Worm (Caenorhabditis elegans) whole organism, L1 larva: ENCODE results near the gene T16G12.4.

ENCODE experiments used
- C04F5.9 ChIP-seq: sonication (generic microtip); optimal IDR thresholded peaks from 2 replicates; lab custom pipeline; 2016; ENCODE audit warnings: missing genetic modification characterization, missing compliant biosample characterization
- F16B12.6 ChIP-seq: fragments of 150-350 bp; optimal IDR thresholded peaks from 2 replicates; lab custom pipeline; 2014; ENCODE audit warnings: missing biosample characterization, missing genetic modification characterization
- aha-1 ChIP-seq: fragments of 150-350 bp; optimal IDR thresholded peaks from 2 replicates; lab custom pipeline; 2014; ENCODE audit warnings: missing biosample characterization, missing genetic modification characterization
- aly-2 ChIP-seq: fragments of 150-350 bp; optimal IDR thresholded peaks from 2 replicates; lab custom pipeline; 2014; ENCODE audit warnings: missing biosample characterization, missing genetic modification characterization
- ama-1 ChIP-seq: fragments of 150-350 bp; optimal IDR thresholded peaks from 2 replicates; lab custom pipeline; 2014
- ceh-63 ChIP-seq: fragments of 200-800 bp; sonication (Bioruptor generic); optimal IDR thresholded peaks from 2 replicates; lab custom pipeline; 2018; ENCODE audit warnings: mild to moderate bottlenecking, missing genetic modification characterization, missing compliant biosample characterization
- ceh-82 ChIP-seq, 3 experiments: fragments of 150-350 bp in 1 of 3; sonication (generic microtip) in 2 of 3; optimal IDR thresholded peaks; 2 replicates each; lab custom pipeline; 2014 to 2017; ENCODE audit warnings: missing biosample characterization in 3 of 3, missing genetic modification characterization in 3 of 3
- ces-1 ChIP-seq: fragments of 150-350 bp; optimal IDR thresholded peaks from 2 replicates; lab custom pipeline; 2014; ENCODE audit warnings: missing biosample characterization, missing genetic modification reagents, missing genetic modification characterization
- dpl-1 ChIP-seq, 3 experiments: fragments of 150-350 bp in 2 of 3; sonication (generic microtip) in 1 of 3; optimal IDR thresholded peaks; 2 replicates each; lab custom pipeline; 2014 to 2017; ENCODE audit warnings: missing biosample characterization in 3 of 3, missing genetic modification characterization in 3 of 3, missing genetic modification reagents in 3 of 3
- efl-1 ChIP-seq, 4 experiments: fragments of 150-350 bp; optimal IDR thresholded peaks in 3 of 4; peaks in 1 of 4; 1 replicate in 1 of 4; 2 replicates in 3 of 4; lab custom pipeline; 2014; ENCODE audit warnings: missing biosample characterization in 2 of 4, missing genetic modification characterization in 2 of 4, missing genetic modification reagents in 2 of 4
- efl-3 ChIP-seq: fragments of 200-800 bp; sonication (Bioruptor generic); optimal IDR thresholded peaks from 2 replicates; lab custom pipeline; 2018; ENCODE audit warnings: mild to moderate bottlenecking, missing genetic modification characterization, missing compliant biosample characterization
- egl-13 ChIP-seq: sonication (generic microtip); optimal IDR thresholded peaks from 2 replicates; lab custom pipeline; 2016; ENCODE audit warnings: missing genotype, missing genetic modification reagents, missing genetic modification characterization, missing compliant biosample characterization
- elt-2 ChIP-seq: sonication (generic microtip); optimal IDR thresholded peaks from 2 replicates; lab custom pipeline; 2016; ENCODE audit warnings: missing genetic modification characterization, mild to moderate bottlenecking, inconsistent platforms, missing compliant biosample characterization, missing genetic modification reagents
- elt-3 ChIP-seq, 6 experiments: fragments of 150-350 bp in 1 of 6; sonication (generic microtip); optimal IDR thresholded peaks; 2 replicates each; lab custom pipeline; 2017 to 2018; ENCODE audit warnings: missing biosample characterization in 6 of 6, missing genetic modification characterization in 6 of 6, inconsistent platforms in 1 of 6
- ets-5 ChIP-seq: fragments of 200-800 bp; sonication (Bioruptor generic); IDR thresholded peaks from 2 replicates; pipeline ENCODE4 v1.3.6; 2022; ENCODE audit warnings: missing genetic modification characterization, missing compliant biosample characterization
- fkh-4 ChIP-seq: sonication (generic microtip); optimal IDR thresholded peaks from 2 replicates; lab custom pipeline; 2016; ENCODE audit warnings: missing compliant biosample characterization, missing genetic modification characterization, borderline replicate concordance
- fos-1 ChIP-seq: fragments of 150-350 bp; optimal IDR thresholded peaks from 2 replicates; lab custom pipeline; 2014; ENCODE audit warnings: missing biosample characterization, missing genetic modification characterization
- grh-1 ChIP-seq: fragments of 200-800 bp; sonication (Bioruptor generic); IDR thresholded peaks from 2 replicates; pipeline ENCODE4 v1.3.6; 2022; ENCODE audit warnings: missing genetic modification reagents, missing genetic modification characterization, missing compliant biosample characterization
- hlh-4 ChIP-seq: sonication (generic microtip); optimal IDR thresholded peaks from 2 replicates; lab custom pipeline; 2016; ENCODE audit warnings: mild to moderate bottlenecking, missing genetic modification characterization, missing compliant biosample characterization
- isw-1 ChIP-seq: fragments of 200-800 bp; sonication (Bioruptor generic); IDR thresholded peaks from 2 replicates; pipeline ENCODE4 v1.3.6; 2022; ENCODE audit warnings: missing genetic modification characterization, missing compliant biosample characterization
- lin-15B ChIP-seq: fragments of 150-350 bp; sonication (generic microtip); optimal IDR thresholded peaks from 3 replicates; lab custom pipeline; 2014; ENCODE audit warnings: missing biosample characterization, missing genetic modification characterization
- lin-39 ChIP-seq: fragments of 150-350 bp; optimal IDR thresholded peaks from 2 replicates; lab custom pipeline; 2014; ENCODE audit warnings: missing biosample characterization, missing genetic modification reagents, missing genetic modification characterization
- lir-3 ChIP-seq: sonication (generic microtip); optimal IDR thresholded peaks from 2 replicates; lab custom pipeline; 2016; ENCODE audit warnings: mild to moderate bottlenecking, missing genetic modification characterization, moderate library complexity, missing compliant biosample characterization; ENCODE audit not compliant: poor library complexity
- lsy-2 ChIP-seq, 2 experiments: fragments of 150-350 bp; optimal IDR thresholded peaks; 2 replicates each; lab custom pipeline; 2014; ENCODE audit warnings: missing biosample characterization in 2 of 2, missing genetic modification characterization in 2 of 2
- mdl-1 ChIP-seq, 2 experiments: fragments of 150-350 bp; optimal IDR thresholded peaks; 2 replicates each; lab custom pipeline; 2014 to 2017; ENCODE audit warnings: missing biosample characterization in 2 of 2, missing genetic modification characterization in 2 of 2, inconsistent platforms in 1 of 2
- mep-1 ChIP-seq: fragments of 150-350 bp; optimal IDR thresholded peaks from 2 replicates; lab custom pipeline; 2014; ENCODE audit warnings: missing biosample characterization, missing genetic modification characterization
- nhr-11 ChIP-seq: fragments of 150-350 bp; optimal IDR thresholded peaks from 2 replicates; lab custom pipeline; 2014; ENCODE audit warnings: missing biosample characterization, missing genetic modification characterization
- nhr-12 ChIP-seq: sonication (generic microtip); optimal IDR thresholded peaks from 2 replicates; lab custom pipeline; 2017; ENCODE audit warnings: missing biosample characterization, missing genetic modification characterization
- nhr-19 ChIP-seq: fragments of 200-800 bp; sonication (Bioruptor generic); conservative IDR thresholded peaks from 2 replicates; pipeline ENCODE4 v1.3.6; 2022; ENCODE audit warnings: missing genetic modification characterization, missing compliant biosample characterization
- nhr-20 ChIP-seq: sonication (generic microtip); optimal IDR thresholded peaks from 2 replicates; lab custom pipeline; 2016; ENCODE audit warnings: mild to moderate bottlenecking, missing genetic modification characterization, missing compliant biosample characterization
- nhr-237 ChIP-seq: fragments of 150-350 bp; optimal IDR thresholded peaks from 2 replicates; lab custom pipeline; 2014; ENCODE audit warnings: missing biosample characterization, missing genetic modification characterization
- nhr-28 ChIP-seq: fragments of 150-350 bp; optimal IDR thresholded peaks from 2 replicates; lab custom pipeline; 2014; ENCODE audit warnings: missing biosample characterization, missing genetic modification characterization
- nhr-77 ChIP-seq: fragments of 150-350 bp; optimal IDR thresholded peaks from 2 replicates; lab custom pipeline; 2014; ENCODE audit warnings: missing biosample characterization, missing genetic modification characterization
- nhr-84 ChIP-seq: sonication (generic microtip); optimal IDR thresholded peaks from 2 replicates; lab custom pipeline; 2017; ENCODE audit warnings: missing biosample characterization, missing genetic modification characterization
- nhr-90 ChIP-seq: sonication (generic microtip); optimal IDR thresholded peaks from 2 replicates; lab custom pipeline; 2016; ENCODE audit warnings: mild to moderate bottlenecking, missing genetic modification characterization, missing compliant biosample characterization; ENCODE audit not compliant: poor library complexity
- pag-3 ChIP-seq: sonication (generic microtip); optimal IDR thresholded peaks from 2 replicates; lab custom pipeline; 2017; ENCODE audit warnings: missing genetic modification characterization, mild to moderate bottlenecking, missing compliant biosample characterization, antibody characterized with exemption, borderline replicate concordance; ENCODE audit not compliant: insufficient read depth
- pax-3 ChIP-seq: fragments of 200-800 bp; sonication (Bioruptor generic); optimal IDR thresholded peaks from 2 replicates; lab custom pipeline; 2018; ENCODE audit warnings: mild to moderate bottlenecking, missing genetic modification characterization, moderate library complexity, missing compliant biosample characterization
- snu-23 ChIP-seq: sonication (generic microtip); optimal IDR thresholded peaks from 2 replicates; lab custom pipeline; 2016; ENCODE audit warnings: missing genetic modification characterization, missing compliant biosample characterization
- sptf-1 ChIP-seq: fragments of 150-350 bp; optimal IDR thresholded peaks from 2 replicates; lab custom pipeline; 2014; ENCODE audit warnings: missing biosample characterization, missing genetic modification characterization
- tbx-2 ChIP-seq: sonication (generic microtip); optimal IDR thresholded peaks from 2 replicates; lab custom pipeline; 2016; ENCODE audit warnings: missing genetic modification characterization, missing compliant biosample characterization
- tlp-1 ChIP-seq: fragments of 150-350 bp; optimal IDR thresholded peaks from 2 replicates; lab custom pipeline; 2014; ENCODE audit warnings: missing biosample characterization, missing genetic modification characterization
- unc-130 ChIP-seq: fragments of 150-350 bp; optimal IDR thresholded peaks from 2 replicates; lab custom pipeline; 2017; ENCODE audit warnings: missing biosample characterization, missing genetic modification characterization, inconsistent platforms
- unc-62 ChIP-seq: fragments of 150-350 bp; optimal IDR thresholded peaks from 2 replicates; lab custom pipeline; 2014; ENCODE audit warnings: missing biosample characterization, missing genetic modification reagents, missing genetic modification characterization
- unc-86 ChIP-seq: sonication (generic microtip); optimal IDR thresholded peaks from 2 replicates; lab custom pipeline; 2016; ENCODE audit warnings: missing genetic modification characterization, missing compliant biosample characterization
- unc-98 ChIP-seq: fragments of 200-800 bp; sonication (Bioruptor generic); IDR thresholded peaks from 2 replicates; pipeline ENCODE4 v1.3.6; 2022; ENCODE audit warnings: missing genetic modification characterization, missing compliant biosample characterization
- zag-1 ChIP-seq: fragments of 150-350 bp; optimal IDR thresholded peaks from 2 replicates; lab custom pipeline; 2014; ENCODE audit warnings: missing biosample characterization, missing genetic modification characterization
- ztf-11 ChIP-seq, 2 experiments: sonication (generic microtip); optimal IDR thresholded peaks; 2 replicates each; lab custom pipeline; 2016 to 2017; ENCODE audit warnings: missing genetic modification characterization in 2 of 2, missing biosample characterization in 1 of 2, missing compliant biosample characterization in 1 of 2
- ztf-4 ChIP-seq: fragments of 150-350 bp; optimal IDR thresholded peaks from 2 replicates; lab custom pipeline; 2014; ENCODE audit warnings: missing biosample characterization, missing genetic modification characterization

T16G12.4 gene

DNA sequence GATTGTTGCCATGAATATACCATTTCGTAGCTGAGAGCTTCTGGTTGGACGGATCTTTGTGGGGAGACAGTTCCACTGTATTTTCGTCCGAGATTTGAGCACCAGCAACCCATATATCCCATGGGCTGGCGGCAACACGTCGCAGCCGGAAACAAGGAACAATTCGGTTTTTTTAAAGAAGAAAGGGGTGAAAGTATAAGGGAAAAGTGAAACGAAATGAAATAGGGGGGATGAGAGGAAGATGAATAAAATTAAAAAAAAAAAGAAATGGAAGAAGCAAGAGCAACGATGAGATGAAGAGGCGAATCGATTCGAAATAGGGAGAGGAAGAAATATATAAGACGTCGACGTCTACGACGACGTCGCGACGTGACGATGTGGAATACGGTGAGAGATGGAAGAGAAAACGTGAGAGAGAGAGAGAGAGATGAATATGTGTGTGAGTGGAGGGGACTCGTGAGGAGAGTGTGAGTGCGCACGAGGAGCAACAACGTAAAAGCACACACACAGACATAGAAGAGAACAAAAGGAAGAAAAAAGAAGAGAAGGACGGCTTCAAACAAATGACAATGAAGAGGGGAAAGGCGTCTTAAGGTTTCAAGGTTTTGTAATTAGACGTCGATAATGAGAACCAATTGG, 41.1 kb upstream of the T16G12.4 start, which contains the start of gene rgs-1 (continued):
- no peak for TF ChIP-seq aly-2 (tag; lab: Kevin White, UChicago)
- no peak for TF ChIP-seq pax-3 (tag; lab: Kevin White, UChicago)
- TF ChIP-seq nhr-11 (tag; lab: Kevin White, UChicago) = no peak
- no peak for TF ChIP-seq efl-3 (GFP tag; lab: Kevin White, UChicago)
- peak; percentile 10 for TF ChIP-seq egl-13 (tag; lab: Kevin White, UChicago)
- TF ChIP-seq ceh-63 (GFP tag; lab: Kevin White, UChicago) = no peak
- TF ChIP-seq dpl-1 (GFP tag; optimal IDR thresholded peaks at IDR 0.05; lab: Kevin White, UChicago) = peak in 1 of 3 experiments; percentile 13
- TF ChIP-seq tlp-1 (tag; lab: Kevin White, UChicago) = no peak
- TF ChIP-seq ces-1 (GFP tag; lab: Kevin White, UChicago) = no peak
- TF ChIP-seq hlh-4 (tag; lab: Kevin White, UChicago) = no peak
- TF ChIP-seq C04F5.9 (tag; lab: Kevin White, UChicago) = no peak
- no peak for TF ChIP-seq fkh-4 (tag; lab: Kevin White, UChicago)
- TF ChIP-seq lin-15B (tag; lab: Kevin White, UChicago) = no peak
- no peak for TF ChIP-seq nhr-90 (tag; lab: Kevin White, UChicago)
- no peak for TF ChIP-seq unc-98 (GFP tag; lab: Robert Waterston, UW)
- TF ChIP-seq ceh-82 (tag; optimal IDR thresholded peaks at IDR 0.05; lab: Kevin White, UChicago) = peak; percentile 3 to 76 (median 11)
- TF ChIP-seq ets-5 (GFP tag; lab: Robert Waterston, UW) = no peak
- TF ChIP-seq unc-86 (tag; lab: Kevin White, UChicago) = peak; percentile 74
- no peak for TF ChIP-seq nhr-20 (tag; lab: Kevin White, UChicago)
- TF ChIP-seq grh-1 (GFP tag; lab: Robert Waterston, UW) = no peak
- peak; percentile 49 for TF ChIP-seq mep-1
- peak in 1 of 2 experiments; percentile 4 for TF ChIP-seq mdl-1 (tag; optimal IDR thresholded peaks at IDR 0.05; lab: Kevin White, UChicago)
- no peak for TF ChIP-seq unc-62 (GFP tag; lab: Kevin White, UChicago)
- TF ChIP-seq F16B12.6 (tag; lab: Kevin White, UChicago) = no peak
- TF ChIP-seq snu-23 (GFP tag; lab: Kevin White, UChicago) = peak; percentile 55
- TF ChIP-seq zag-1 (tag; lab: Kevin White, UChicago) = no peak
- TF ChIP-seq nhr-12 (tag; lab: Kevin White, UChicago) = no peak
- TF ChIP-seq nhr-19 (GFP tag; lab: Robert Waterston, UW) = no peak
- TF ChIP-seq elt-2 (tag; lab: Kevin White, UChicago) = no peak
- TF ChIP-seq isw-1 (GFP tag; lab: Robert Waterston, UW) = 0 out of 2 replicates have a peak, but pooled peaks have one; percentile 6
- no peak for TF ChIP-seq ama-1 (lab: Kevin White, UChicago)
- no peak for TF ChIP-seq nhr-237 (tag; lab: Kevin White, UChicago)
- TF ChIP-seq ztf-11 (tag; optimal IDR thresholded peaks at IDR 0.05; lab: Kevin White, UChicago) = no peak
- TF ChIP-seq lsy-2 (tag; optimal IDR thresholded peaks at IDR 0.05; lab: Kevin White, UChicago) = peak; percentile 7 to 46
- TF ChIP-seq fos-1 = no peak
- no peak for TF ChIP-seq elt-3 (tag; optimal IDR thresholded peaks at IDR 0.05; lab: Kevin White, UChicago)
- TF ChIP-seq nhr-28 = no peak
- no peak for TF ChIP-seq aha-1 (tag; lab: Kevin White, UChicago)
- TF ChIP-seq nhr-77 = no peak
- TF ChIP-seq ztf-4 (tag; lab: Kevin White, UChicago) = no peak
- TF ChIP-seq sptf-1 = no peak
- TF ChIP-seq lir-3 (tag; lab: Kevin White, UChicago) = no peak
- no peak for TF ChIP-seq pag-3 (tag; lab: Kevin White, UChicago)
- TF ChIP-seq lin-39 = no peak
- no peak for TF ChIP-seq unc-130
- TF ChIP-seq efl-1 (optimal IDR thresholded peaks at IDR 0.05; lab: Kevin White, UChicago) = peak; percentile 38 to 49
- TF ChIP-seq efl-1 (GFP tag; optimal IDR thresholded peaks at IDR 0.05 in 1 of 2; lab: Kevin White, UChicago) = no peak
- TF ChIP-seq tbx-2 (tag; lab: Kevin White, UChicago) = peak; percentile 33
- TF ChIP-seq nhr-84 (tag; lab: Kevin White, UChicago) = no peak
